Worm (Caenorhabditis elegans): Measurements from ENCODE around the gene T01H10.11.
A peak's percentile ranks its signal among the peaks of the same experiment; 100 is the strongest.

Gene T01H10.11

DNA sequence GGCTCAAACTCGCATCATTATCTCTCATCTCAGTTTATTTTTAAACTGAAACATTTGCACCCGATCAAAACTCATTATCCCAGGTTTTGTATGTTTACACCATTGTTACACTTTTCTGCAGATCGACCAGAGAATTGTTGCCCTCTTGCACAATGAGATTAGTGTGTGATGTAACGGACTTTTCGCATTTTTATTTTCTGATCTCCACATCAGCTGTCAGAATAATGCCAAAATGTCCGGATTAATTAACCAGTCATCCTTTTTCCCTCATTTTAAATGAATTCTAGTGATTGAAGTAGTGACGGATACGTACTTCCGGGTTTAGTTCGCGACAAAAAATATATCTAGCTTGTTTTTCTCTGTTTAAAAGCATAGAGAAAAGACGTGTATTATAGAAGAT lies 35.4 kb downstream of the T01H10.11 start:
- TF ChIP-seq him-1 (tag; optimal IDR thresholded peaks at IDR 0.05): no peak
- TF ChIP-seq W03F9.2 (tag; optimal IDR thresholded peaks at IDR 0.05): no peak
- no peak for TF ChIP-seq dao-5 (tag; optimal IDR thresholded peaks at IDR 0.05)

DNA sequence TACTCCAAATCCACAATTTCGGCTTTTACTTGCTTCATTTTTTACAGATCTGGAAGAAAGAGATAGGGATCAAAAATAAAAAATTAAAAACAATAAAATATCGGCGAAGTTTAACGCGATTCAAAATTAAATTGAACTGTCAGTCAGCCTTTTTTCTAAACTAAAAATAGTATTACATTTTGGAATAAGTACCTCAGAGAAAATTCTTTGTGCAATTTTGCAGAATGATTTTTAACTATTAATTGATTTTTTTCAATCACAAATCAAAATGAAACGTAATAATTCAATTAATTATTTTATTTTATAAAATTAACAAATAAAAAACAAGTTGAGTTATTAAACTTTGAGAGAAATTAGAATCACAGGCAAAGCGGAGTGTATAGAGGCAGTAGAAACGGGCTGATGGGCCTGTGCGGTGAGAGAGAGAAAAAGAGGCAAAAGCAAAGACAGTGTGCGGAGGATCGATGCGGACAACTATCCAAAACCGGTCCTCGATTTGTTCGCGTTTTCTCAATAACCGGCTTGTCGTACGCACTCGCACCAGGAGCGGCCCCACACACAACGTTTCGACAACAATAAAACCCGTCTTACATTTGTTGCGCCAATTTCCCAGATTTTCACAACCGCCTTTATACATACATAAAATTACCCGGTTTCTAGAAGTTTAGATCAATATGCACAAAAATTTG lies 36.9 kb downstream of the T01H10.11 start, which contains the start of gene F57G12.2:
F57G12.2 (minus strand) TSS at position 51 of the 689 bp plus-strand sequence.
- no peak for TF ChIP-seq W03F9.2 (tag; optimal IDR thresholded peaks at IDR 0.05)
- TF ChIP-seq him-1 (tag; optimal IDR thresholded peaks at IDR 0.05): no peak
- no peak for TF ChIP-seq dao-5 (tag; optimal IDR thresholded peaks at IDR 0.05)

DNA sequence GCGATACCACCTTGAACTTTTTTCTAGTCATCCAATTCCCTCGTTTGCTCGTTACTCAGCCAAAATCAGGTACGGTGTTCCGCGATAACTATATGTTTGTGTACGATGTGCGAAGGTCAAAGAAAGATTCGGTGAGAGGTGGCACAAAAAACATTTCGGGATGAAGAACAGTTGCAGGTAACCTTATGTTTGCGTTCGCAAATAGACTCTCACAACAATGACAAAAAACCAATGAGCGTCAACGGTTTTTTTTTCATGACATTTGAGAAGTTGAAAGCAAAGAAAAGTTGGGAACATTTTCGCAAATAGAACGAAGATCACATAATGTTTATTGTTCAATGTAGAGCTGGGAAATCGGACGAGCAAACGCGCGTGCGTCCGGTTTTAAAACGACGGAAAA lies 39.4 kb downstream of the T01H10.11 start:
- TF ChIP-seq him-1 (tag; optimal IDR thresholded peaks at IDR 0.05) (no peak), W03F9.2 (tag; optimal IDR thresholded peaks at IDR 0.05) (no peak), dao-5 (tag; optimal IDR thresholded peaks at IDR 0.05) (no peak)

DNA sequence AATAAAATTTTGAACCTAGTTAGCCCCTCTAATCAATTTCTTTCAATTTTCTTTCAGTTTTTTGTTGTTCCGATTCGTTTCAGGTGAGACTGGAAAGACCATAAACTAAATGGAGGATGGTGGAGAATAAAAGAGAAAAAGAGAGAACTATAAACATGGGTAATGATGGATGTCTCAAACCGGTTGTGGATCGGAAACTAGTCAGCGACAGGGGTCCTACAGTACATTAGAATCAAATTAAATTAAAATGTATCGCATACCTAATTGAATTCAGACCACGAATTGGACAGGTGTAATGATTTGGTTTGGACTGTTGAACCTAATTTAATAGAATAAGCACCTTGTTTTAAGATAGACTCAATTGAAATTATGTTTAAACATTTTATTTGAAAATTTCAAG lies 40.8 kb downstream of the T01H10.11 start:
- TF ChIP-seq W03F9.2 (tag; optimal IDR thresholded peaks at IDR 0.05): no peak
- TF ChIP-seq dao-5 (tag; optimal IDR thresholded peaks at IDR 0.05): no peak
- TF ChIP-seq him-1 (tag; optimal IDR thresholded peaks at IDR 0.05): no peak

DNA sequence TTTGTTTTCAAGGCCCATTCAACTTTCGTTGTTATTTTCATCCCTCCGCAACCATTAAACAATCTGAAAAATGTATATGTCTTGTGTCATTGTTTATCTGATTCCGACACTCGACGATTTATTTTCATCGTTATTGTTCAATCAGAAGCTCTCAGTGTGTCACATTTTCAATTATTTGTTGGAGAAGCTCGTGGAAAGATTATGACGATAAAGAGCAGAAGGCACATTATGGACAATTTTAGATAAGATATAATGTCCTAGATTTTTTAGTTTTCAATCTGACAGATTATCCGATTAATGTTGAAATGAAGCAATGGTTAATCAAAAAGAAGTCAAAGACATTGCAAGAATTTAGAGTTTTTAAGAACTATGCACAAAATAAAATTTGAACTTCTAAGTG lies 41.7 kb downstream of the T01H10.11 start:
- TF ChIP-seq dao-5 (tag; optimal IDR thresholded peaks at IDR 0.05) (no peak), W03F9.2 (tag; optimal IDR thresholded peaks at IDR 0.05) (no peak), him-1 (tag; optimal IDR thresholded peaks at IDR 0.05) (no peak)

DNA sequence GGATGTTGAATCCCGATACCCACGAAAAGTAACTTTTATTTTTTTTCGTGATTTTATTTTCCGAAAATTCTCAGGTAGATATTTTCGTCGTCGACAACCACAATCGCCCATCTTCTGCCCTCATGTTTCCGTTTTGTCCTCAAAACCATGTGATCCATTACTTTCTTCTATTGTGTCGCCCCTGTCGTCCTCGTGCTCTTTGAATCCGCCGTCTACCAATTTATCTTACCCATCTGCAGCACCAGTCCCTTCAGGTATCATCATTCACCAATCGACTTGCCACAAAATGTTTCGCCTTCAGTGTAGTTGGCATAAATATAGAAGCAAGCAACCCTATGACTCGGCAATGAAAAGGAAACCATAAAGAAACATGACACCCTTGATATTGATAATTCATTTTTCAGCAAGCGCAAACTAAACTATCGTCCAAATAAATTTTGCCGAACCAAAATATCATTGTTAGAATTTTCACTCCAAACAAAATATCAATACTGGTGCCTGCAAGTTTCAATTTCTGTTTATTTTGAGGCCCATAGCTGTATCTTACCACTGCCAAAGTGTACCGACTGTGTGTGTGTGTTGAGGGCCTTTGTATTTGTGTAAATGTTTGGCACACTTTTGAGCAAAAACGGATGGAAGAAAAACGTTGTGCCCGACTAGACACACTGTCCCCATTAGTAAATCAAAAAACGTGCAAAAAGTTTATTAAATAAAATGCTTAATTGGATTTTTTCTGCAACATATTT lies 44.6 kb downstream of the T01H10.11 start:
- TF ChIP-seq him-1 (tag; optimal IDR thresholded peaks at IDR 0.05) (no peak), dao-5 (tag; optimal IDR thresholded peaks at IDR 0.05) (no peak), W03F9.2 (tag; optimal IDR thresholded peaks at IDR 0.05) (no peak)

DNA sequence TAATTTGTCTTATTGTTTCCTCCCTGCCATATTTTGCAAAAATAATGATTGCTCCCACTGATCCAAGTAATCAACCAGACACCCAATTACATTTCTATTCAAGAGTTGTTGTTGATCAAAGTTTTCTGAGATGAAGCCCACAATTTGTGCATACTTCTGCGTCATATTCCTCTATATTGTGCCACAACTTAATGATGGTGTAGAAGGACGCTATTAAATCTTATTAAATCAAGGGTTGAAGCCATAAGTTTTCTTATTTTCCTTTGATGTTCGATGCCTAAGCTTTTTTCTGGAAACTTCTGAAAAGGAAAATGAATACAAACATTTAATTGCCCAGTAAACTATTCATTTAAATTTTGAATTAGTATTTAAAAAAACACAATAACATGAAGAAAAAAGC lies 45.5 kb downstream of the T01H10.11 start:
- TF ChIP-seq W03F9.2 (tag; optimal IDR thresholded peaks at IDR 0.05): no peak
- TF ChIP-seq him-1 (tag; optimal IDR thresholded peaks at IDR 0.05): no peak
- no peak for TF ChIP-seq dao-5 (tag; optimal IDR thresholded peaks at IDR 0.05)

DNA sequence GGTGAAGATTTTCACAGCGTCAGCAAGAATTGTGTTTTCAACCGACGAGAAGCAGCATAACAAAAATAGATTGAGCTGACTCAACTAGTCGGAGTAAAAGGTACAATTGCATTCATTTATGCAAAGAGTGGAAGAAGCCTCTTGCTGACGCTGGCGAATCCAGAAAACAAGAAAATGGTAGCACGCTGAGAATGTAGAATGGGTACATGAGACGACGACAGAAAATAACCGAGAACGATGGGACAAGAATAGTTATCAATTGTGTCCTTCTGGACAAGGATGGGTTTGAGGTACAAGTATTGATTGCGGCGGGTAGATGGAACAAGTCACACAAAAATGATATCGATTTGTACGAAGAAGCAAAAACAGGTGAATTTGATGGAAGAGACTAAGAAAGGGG lies 46.1 kb downstream of the T01H10.11 start:
- TF ChIP-seq him-1 (tag; optimal IDR thresholded peaks at IDR 0.05): no peak
- TF ChIP-seq dao-5 (tag; optimal IDR thresholded peaks at IDR 0.05): no peak
- TF ChIP-seq W03F9.2 (tag; optimal IDR thresholded peaks at IDR 0.05): no peak

DNA sequence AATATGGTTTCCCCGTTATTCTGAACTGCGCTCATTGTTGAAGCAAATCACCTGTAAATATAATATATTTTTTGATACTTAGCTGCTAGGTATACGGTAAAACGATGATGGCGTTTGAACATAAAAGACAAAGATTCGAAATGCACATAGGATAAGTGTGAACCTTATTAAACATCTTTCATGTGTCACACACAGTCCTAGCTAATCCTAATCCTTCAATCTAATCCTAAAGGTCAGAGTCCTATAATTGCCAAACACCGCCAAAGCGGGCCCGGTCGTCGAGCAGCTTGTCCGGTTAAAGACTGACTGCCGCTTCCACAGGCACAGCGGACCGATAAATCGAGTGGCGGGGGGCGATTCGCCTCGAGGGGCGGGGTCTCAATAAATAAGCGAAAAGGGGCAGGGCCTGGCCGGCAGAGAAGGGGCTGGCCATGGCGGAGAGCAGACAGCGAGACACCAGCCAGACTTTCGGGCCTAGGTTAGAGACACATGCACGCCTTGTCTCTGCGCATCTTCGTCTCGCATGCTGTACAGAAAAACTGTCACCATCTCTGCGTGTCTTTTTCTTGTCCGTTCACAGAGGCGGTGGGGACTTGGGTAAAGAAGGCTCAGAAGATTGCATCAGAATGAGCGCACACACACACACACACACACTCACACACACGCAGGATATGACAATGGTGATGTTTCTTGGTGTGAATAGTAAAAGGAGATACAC lies 48.5 kb downstream of the T01H10.11 start, which contains the start of gene F57G12.1:
F57G12.1 (minus strand) TSS at position 51 of the 718 bp plus-strand sequence.
- TF ChIP-seq him-1 (tag; optimal IDR thresholded peaks at IDR 0.05) (peak; percentile 75), dao-5 (tag; optimal IDR thresholded peaks at IDR 0.05) (no peak), W03F9.2 (tag; optimal IDR thresholded peaks at IDR 0.05) (no peak)

DNA sequence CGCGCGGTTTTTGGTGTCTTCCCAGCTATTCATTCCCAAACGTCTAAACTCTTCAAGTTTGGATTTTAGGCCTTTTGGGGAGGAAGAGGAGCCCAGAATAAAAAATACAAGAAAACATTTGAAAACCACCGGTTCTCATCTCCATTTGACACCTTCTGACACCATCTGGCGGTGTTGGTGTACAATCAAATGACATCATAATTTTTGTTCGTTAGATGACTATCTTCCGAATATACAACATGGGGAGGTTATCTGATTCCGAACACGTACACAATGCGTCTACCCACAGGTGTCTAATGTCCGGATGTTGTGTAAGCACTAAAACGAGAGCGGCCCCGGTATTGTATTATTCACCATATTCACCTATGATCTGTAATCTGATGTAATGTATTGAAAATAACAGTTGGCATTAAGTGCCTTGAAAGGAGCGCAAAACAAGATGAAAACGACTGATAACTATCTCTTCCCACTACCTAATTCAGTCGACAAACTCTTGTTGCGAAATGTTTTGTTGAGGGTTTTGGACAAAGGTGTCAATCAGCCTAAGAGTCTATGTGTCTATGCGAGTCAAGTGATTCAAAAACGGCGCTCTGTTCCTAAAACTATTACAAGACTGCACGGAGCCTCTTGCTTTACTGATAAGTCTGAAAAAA lies 49.4 kb downstream of the T01H10.11 start:
- TF ChIP-seq dao-5 (tag; optimal IDR thresholded peaks at IDR 0.05) (no peak), him-1 (tag; optimal IDR thresholded peaks at IDR 0.05) (no peak), W03F9.2 (tag; optimal IDR thresholded peaks at IDR 0.05) (no peak)
